Worm (Caenorhabditis elegans): ENCODE data around the gene C14C6.6.

DNA sequence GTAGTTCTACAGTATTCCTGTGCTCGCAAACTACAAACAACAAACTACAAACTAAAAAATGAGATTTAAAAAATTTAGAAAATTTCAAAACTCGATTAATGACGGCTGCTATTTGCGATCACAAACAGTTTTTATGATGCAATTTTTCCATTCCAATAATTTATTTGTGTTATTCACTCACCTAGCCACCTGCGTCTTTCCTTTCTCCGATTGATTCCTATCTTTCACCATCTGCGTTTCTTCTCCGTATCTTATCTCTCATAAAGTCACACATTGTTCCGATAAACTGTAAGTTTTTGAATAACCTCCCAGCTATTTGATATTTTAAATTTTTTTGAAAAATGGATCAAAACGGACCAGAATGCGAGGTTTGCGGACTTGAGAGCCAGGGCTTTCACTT lies 13.7 kb downstream of the C14C6.6 start, which contains the start of gene nhr-132:
- no peak for TF ChIP-seq ceh-9 (tag; optimal IDR thresholded peaks at IDR 0.05)
- no peak for TF ChIP-seq ceh-18 (tag; optimal IDR thresholded peaks at IDR 0.05)
- TF ChIP-seq fkh-10 (GFP tag; optimal IDR thresholded peaks at IDR 0.05) = no peak
- no peak for TF ChIP-seq pha-4 (tag; optimal IDR thresholded peaks at IDR 0.05)
- TF ChIP-seq rnt-1 (tag; optimal IDR thresholded peaks at IDR 0.05) = no peak
- TF ChIP-seq lin-11 (tag; optimal IDR thresholded peaks at IDR 0.05) = no peak
- no peak for TF ChIP-seq C08G9.2 (tag; optimal IDR thresholded peaks at IDR 0.05)

All from whole organism, late embryonic.